Fruit fly (Drosophila melanogaster): ENCODE data around the gene CG3348.

DNA sequence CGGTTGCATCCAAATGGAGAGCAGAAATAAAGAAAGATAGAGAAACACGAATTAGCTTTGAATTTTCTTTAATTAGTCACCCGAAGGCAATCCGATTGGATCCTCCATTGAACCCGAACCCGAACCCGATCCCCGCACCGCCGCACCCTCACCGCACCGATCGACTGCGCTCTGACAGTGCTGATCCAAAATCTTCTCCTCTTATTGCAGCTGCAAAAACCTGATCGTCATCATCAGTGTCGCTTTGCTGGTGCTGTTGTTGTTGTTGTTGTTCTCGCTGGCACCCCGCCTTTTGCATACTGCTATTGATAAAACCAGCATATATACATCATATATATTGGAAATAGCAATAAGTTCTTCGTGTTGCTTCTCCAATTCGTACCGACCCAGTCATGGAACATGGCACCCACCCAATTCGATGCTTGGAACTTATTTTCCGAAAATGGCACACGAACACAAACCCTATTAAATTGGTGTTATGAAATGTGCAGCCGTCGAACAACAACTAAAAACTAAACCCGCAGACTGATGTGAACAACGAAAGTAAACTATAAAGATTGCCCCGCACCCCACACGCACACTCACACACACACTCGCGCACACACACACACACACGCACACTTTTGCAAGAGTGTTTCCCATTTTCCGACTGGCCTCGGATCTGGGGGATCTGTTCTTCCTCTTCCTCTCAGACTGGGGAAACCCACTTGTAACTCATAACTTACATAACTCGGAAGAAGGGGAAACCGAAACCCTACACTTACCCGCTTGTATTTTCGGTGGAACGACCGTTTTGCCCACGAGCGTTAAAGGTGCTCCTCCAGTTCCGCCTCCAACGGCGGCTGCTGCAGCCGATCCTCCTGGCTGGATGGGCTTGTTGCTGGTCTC is 21.4 kb downstream of the CG3348 start:
- TF ChIP-seq usp (GFP tag; optimal IDR thresholded peaks at IDR 0.05) (no peak), EcR (GFP tag; optimal IDR thresholded peaks at IDR 0.05) (no peak), pan (optimal IDR thresholded peaks at IDR 0.05) (no peak), psq (optimal IDR thresholded peaks at IDR 0.05) (no peak), CG8478 (optimal IDR thresholded peaks at IDR 0.05) (no peak)

Data from whole organism.